Worm (Caenorhabditis elegans) whole organism, late embryonic: ENCODE measurements around the gene T03D8.6.

Source experiments
- C08G9.2 ChIP-seq: sonication (generic microtip); optimal IDR thresholded peaks from 2 replicates; lab custom pipeline; 2016; ENCODE audit warnings: mild to moderate bottlenecking, missing genetic modification characterization, moderate library complexity, missing compliant biosample characterization
- C38D4.7 ChIP-seq: fragments of 200-800 bp; sonication (Bioruptor generic); optimal IDR thresholded peaks from 2 replicates; lab custom pipeline; 2018; ENCODE audit warnings: mild to moderate bottlenecking, missing genetic modification characterization, moderate library complexity, missing compliant biosample characterization
- F13H6.1 ChIP-seq: sonication (generic microtip); optimal IDR thresholded peaks from 2 replicates; lab custom pipeline; 2016; ENCODE audit warnings: missing genetic modification characterization, missing compliant biosample characterization
- K02D7.2 ChIP-seq: sonication (generic microtip); optimal IDR thresholded peaks from 2 replicates; lab custom pipeline; 2017; ENCODE audit warnings: mild to moderate bottlenecking, missing genetic modification characterization, missing compliant biosample characterization
- K09A11.1 ChIP-seq: sonication (generic microtip); optimal IDR thresholded peaks from 2 replicates; lab custom pipeline; 2017; ENCODE audit warnings: antibody characterized with exemption, mild to moderate bottlenecking, missing genetic modification characterization, missing compliant biosample characterization; ENCODE audit not compliant: insufficient read depth
- T23F11.4 ChIP-seq: fragments of 200-800 bp; sonication (Bioruptor generic); optimal IDR thresholded peaks from 2 replicates; lab custom pipeline; 2018; ENCODE audit warnings: mild to moderate bottlenecking, missing genetic modification characterization, missing compliant biosample characterization
- Y22D7AL.16 ChIP-seq: sonication (generic microtip); optimal IDR thresholded peaks from 2 replicates; lab custom pipeline; 2016; ENCODE audit warnings: missing genetic modification characterization, missing compliant biosample characterization
- ama-1 ChIP-seq: fragments of 150-350 bp; optimal IDR thresholded peaks from 2 replicates; lab custom pipeline; 2014
- ceh-2 ChIP-seq: sonication (generic microtip); optimal IDR thresholded peaks from 2 replicates; lab custom pipeline; 2016; ENCODE audit warnings: missing genotype, missing genetic modification characterization, missing compliant biosample characterization
- ceh-24 ChIP-seq: sonication (generic microtip); optimal IDR thresholded peaks from 2 replicates; lab custom pipeline; 2016; ENCODE audit warnings: mild to moderate bottlenecking, missing genetic modification characterization, missing compliant biosample characterization
- ceh-30 ChIP-seq: fragments of 150-350 bp; optimal IDR thresholded peaks from 2 replicates; lab custom pipeline; 2014; ENCODE audit warnings: missing biosample characterization, missing genetic modification characterization
- ceh-31 ChIP-seq: sonication (generic microtip); optimal IDR thresholded peaks from 2 replicates; lab custom pipeline; 2016; ENCODE audit warnings: missing genetic modification characterization, missing compliant biosample characterization
- ceh-34 ChIP-seq: sonication (generic microtip); optimal IDR thresholded peaks from 2 replicates; lab custom pipeline; 2016; ENCODE audit warnings: mild to moderate bottlenecking, missing genetic modification characterization, missing compliant biosample characterization
- ceh-45 ChIP-seq: fragments of 200-800 bp; sonication (Bioruptor generic); IDR thresholded peaks from 2 replicates; pipeline ENCODE4 v1.3.6; 2022; ENCODE audit warnings: missing genetic modification reagents, missing genetic modification characterization, missing compliant biosample characterization
- dmd-4 ChIP-seq: sonication (generic microtip); optimal IDR thresholded peaks from 2 replicates; lab custom pipeline; 2016; ENCODE audit warnings: borderline replicate concordance, missing genetic modification characterization, missing compliant biosample characterization
- elt-2 ChIP-seq: sonication (generic microtip); optimal IDR thresholded peaks from 2 replicates; lab custom pipeline; 2016; ENCODE audit warnings: missing genetic modification reagents, missing genetic modification characterization, missing compliant biosample characterization
- ets-4 ChIP-seq: sonication (generic microtip); optimal IDR thresholded peaks from 2 replicates; lab custom pipeline; 2016; ENCODE audit warnings: missing genetic modification characterization, missing compliant biosample characterization
- eyg-1 ChIP-seq: sonication (generic microtip); optimal IDR thresholded peaks from 2 replicates; lab custom pipeline; 2016; ENCODE audit warnings: missing genotype, missing genetic modification characterization, missing compliant biosample characterization
- fkh-10 ChIP-seq: fragments of 150-350 bp; optimal IDR thresholded peaks from 2 replicates; lab custom pipeline; 2014; ENCODE audit warnings: missing biosample characterization, missing genetic modification reagents, missing genetic modification characterization
- gmeb-2 ChIP-seq: sonication (generic microtip); optimal IDR thresholded peaks from 2 replicates; lab custom pipeline; 2016; ENCODE audit warnings: missing genetic modification characterization, inconsistent platforms, missing compliant biosample characterization
- hlh-13 ChIP-seq: fragments of 200-800 bp; sonication (Bioruptor generic); optimal IDR thresholded peaks from 2 replicates; lab custom pipeline; 2018; ENCODE audit warnings: mild to moderate bottlenecking, missing genetic modification characterization, missing compliant biosample characterization
- hlh-30 ChIP-seq: sonication (generic microtip); optimal IDR thresholded peaks from 2 replicates; lab custom pipeline; 2017; ENCODE audit warnings: antibody characterized with exemption, missing genetic modification characterization, missing compliant biosample characterization; ENCODE audit not compliant: insufficient read depth
- lim-6 ChIP-seq: sonication (generic microtip); optimal IDR thresholded peaks from 2 replicates; lab custom pipeline; 2016; ENCODE audit warnings: missing genetic modification characterization, missing compliant biosample characterization
- lin-11 ChIP-seq: fragments of 200-800 bp; sonication (Bioruptor generic); optimal IDR thresholded peaks from 2 replicates; lab custom pipeline; 2018; ENCODE audit warnings: mild to moderate bottlenecking, missing genetic modification characterization, missing compliant biosample characterization
- madf-2 ChIP-seq: sonication (generic microtip); optimal IDR thresholded peaks from 2 replicates; lab custom pipeline; 2017; ENCODE audit warnings: missing genetic modification characterization, missing compliant biosample characterization
- mec-3 ChIP-seq: sonication (generic microtip); optimal IDR thresholded peaks from 2 replicates; lab custom pipeline; 2016; ENCODE audit warnings: borderline replicate concordance, missing genetic modification characterization, missing compliant biosample characterization
- nfya-1 ChIP-seq: sonication (generic microtip); optimal IDR thresholded peaks from 2 replicates; lab custom pipeline; 2017; ENCODE audit warnings: missing genetic modification characterization, mild to moderate bottlenecking, missing compliant biosample characterization, antibody characterized with exemption, moderate library complexity
- nhr-232 ChIP-seq: sonication (generic microtip); optimal IDR thresholded peaks from 2 replicates; lab custom pipeline; 2016; ENCODE audit warnings: missing genetic modification characterization, missing compliant biosample characterization
- odd-2 ChIP-seq: sonication (generic microtip); optimal IDR thresholded peaks from 2 replicates; lab custom pipeline; 2017; ENCODE audit warnings: antibody characterized with exemption, mild to moderate bottlenecking, missing genetic modification characterization, missing compliant biosample characterization
- pag-3 ChIP-seq: sonication (generic microtip); optimal IDR thresholded peaks from 2 replicates; lab custom pipeline; 2016; ENCODE audit warnings: missing compliant biosample characterization, missing genetic modification characterization, borderline replicate concordance
- pat-9 ChIP-seq: fragments of 200-800 bp; sonication (Bioruptor generic); optimal IDR thresholded peaks from 2 replicates; lab custom pipeline; 2018; ENCODE audit warnings: mild to moderate bottlenecking, missing genetic modification characterization, moderate library complexity, missing compliant biosample characterization
- pax-1 ChIP-seq: fragments of 150-350 bp; optimal IDR thresholded peaks from 2 replicates; lab custom pipeline; 2014; ENCODE audit warnings: missing biosample characterization, missing genetic modification characterization
- pha-2 ChIP-seq: sonication (generic microtip); optimal IDR thresholded peaks from 2 replicates; lab custom pipeline; 2017; ENCODE audit warnings: mild to moderate bottlenecking, missing genetic modification characterization, missing compliant biosample characterization
- pha-4 ChIP-seq: fragments of 150-350 bp; optimal IDR thresholded peaks from 2 replicates; lab custom pipeline; 2018; ENCODE audit warnings: missing biosample characterization, missing genetic modification reagents, missing genetic modification characterization
- pros-1 ChIP-seq: fragments of 150-350 bp; optimal IDR thresholded peaks from 2 replicates; lab custom pipeline; 2014; ENCODE audit warnings: missing biosample characterization, missing genetic modification reagents, missing genetic modification characterization
- ref-2 ChIP-seq: sonication (generic microtip); optimal IDR thresholded peaks from 2 replicates; lab custom pipeline; 2016; ENCODE audit warnings: missing genetic modification characterization, missing compliant biosample characterization
- rnt-1 ChIP-seq: sonication (generic microtip); optimal IDR thresholded peaks from 2 replicates; lab custom pipeline; 2016; ENCODE audit warnings: missing genetic modification characterization, missing compliant biosample characterization
- sdc-2 ChIP-seq: sonication (generic microtip); optimal IDR thresholded peaks from 2 replicates; lab custom pipeline; 2016; ENCODE audit warnings: missing genotype, missing genetic modification characterization, missing compliant biosample characterization
- sox-2 ChIP-seq: fragments of 200-800 bp; sonication (Bioruptor generic); IDR thresholded peaks from 2 replicates; pipeline ENCODE4 v1.3.6; 2022; ENCODE audit warnings: missing genetic modification reagents, missing genetic modification characterization, missing compliant biosample characterization
- sox-4 ChIP-seq: sonication (generic microtip); optimal IDR thresholded peaks from 2 replicates; lab custom pipeline; 2017; ENCODE audit warnings: mild to moderate bottlenecking, missing genetic modification characterization, inconsistent platforms, missing compliant biosample characterization
- tbx-2 ChIP-seq: sonication (generic microtip); optimal IDR thresholded peaks from 2 replicates; lab custom pipeline; 2016; ENCODE audit warnings: missing genetic modification characterization, missing compliant biosample characterization
- tbx-7 ChIP-seq: sonication (generic microtip); optimal IDR thresholded peaks from 2 replicates; lab custom pipeline; 2016; ENCODE audit warnings: missing genotype, missing genetic modification characterization, missing compliant biosample characterization
- ttx-3 ChIP-seq: sonication (generic microtip); optimal IDR thresholded peaks from 2 replicates; lab custom pipeline; 2016; ENCODE audit warnings: missing genetic modification reagents, missing genetic modification characterization, missing compliant biosample characterization
- unc-42 ChIP-seq: sonication (generic microtip); optimal IDR thresholded peaks from 2 replicates; lab custom pipeline; 2016; ENCODE audit warnings: missing genotype, missing genetic modification characterization, missing compliant biosample characterization
- unc-55 ChIP-seq: sonication (generic microtip); optimal IDR thresholded peaks from 2 replicates; lab custom pipeline; 2017; ENCODE audit warnings: missing biosample characterization, missing genetic modification reagents, missing genetic modification characterization
- unc-86 ChIP-seq: sonication (generic microtip); optimal IDR thresholded peaks from 2 replicates; lab custom pipeline; 2016; ENCODE audit warnings: missing genetic modification characterization, missing compliant biosample characterization
- zip-5 ChIP-seq: sonication (generic microtip); optimal IDR thresholded peaks from 2 replicates; lab custom pipeline; 2016; ENCODE audit warnings: missing genetic modification characterization, missing compliant biosample characterization
- ztf-16 ChIP-seq: sonication (generic microtip); optimal IDR thresholded peaks from 2 replicates; lab custom pipeline; 2017; ENCODE audit warnings: missing genetic modification characterization, missing compliant biosample characterization

The T03D8.6 gene

ce11 chrV:20861080-20861479, 41.0 kb upstream of the T03D8.6 start, which contains the start of gene try-4:
Gene try-4 (minus strand): TSS chrV:20861153.
- no peak for TF ChIP-seq ama-1
- no peak for TF ChIP-seq ztf-16 (tag; lab: Kevin White, UChicago)
- no peak for TF ChIP-seq rnt-1 (tag; lab: Kevin White, UChicago)
- TF ChIP-seq lim-6 = no peak
- no peak for TF ChIP-seq unc-55 (GFP tag; lab: Kevin White, UChicago)
- TF ChIP-seq K09A11.1 (tag; lab: Kevin White, UChicago) = no peak
- no peak for TF ChIP-seq ceh-45
- TF ChIP-seq pha-2 (tag; lab: Kevin White, UChicago) = no peak
- no peak for TF ChIP-seq ceh-24
- TF ChIP-seq, all 69 proteins: peak for 0

- TF ChIP-seq ref-2 (tag; lab: Kevin White, UChicago) (no peak), unc-42 (peak; percentile 39), pax-1 (no peak), elt-2 (tag; lab: Kevin White, UChicago) (peak; percentile 31)
Measured at ce11 chrV:20853581-20854161, 33.5 kb upstream of the T03D8.6 start, which contains the start of gene F31D4.5. Gene F31D4.5 (plus strand): TSS chrV:20854071.

- TF ChIP-seq C38D4.7 (GFP tag; lab: Kevin White, UChicago) = no peak
- TF ChIP-seq lim-6 = no peak
- TF ChIP-seq C08G9.2 (tag; lab: Kevin White, UChicago) = peak; percentile 50
- no peak for TF ChIP-seq lin-11 (tag; lab: Kevin White, UChicago)
- TF ChIP-seq gmeb-2 = no peak
- TF ChIP-seq K02D7.2 = no peak
- no peak for TF ChIP-seq mec-3 (tag; lab: Kevin White, UChicago)
- TF ChIP-seq madf-2 = no peak
- peak; percentile 37 for TF ChIP-seq nfya-1 (tag; lab: Kevin White, UChicago)
- no peak for TF ChIP-seq sox-4 (tag; lab: Kevin White, UChicago)
- no peak for TF ChIP-seq odd-2 (tag; lab: Kevin White, UChicago)
- no peak for TF ChIP-seq pat-9 (tag; lab: Kevin White, UChicago)
- TF ChIP-seq F13H6.1 (tag; lab: Kevin White, UChicago) = no peak
- TF ChIP-seq pag-3 = no peak
- no peak for TF ChIP-seq pha-4 (tag; lab: Kevin White, UChicago)
- TF ChIP-seq sdc-2 = no peak
- no peak for TF ChIP-seq ceh-2 (tag; lab: Kevin White, UChicago)
- TF ChIP-seq ztf-16 (tag; lab: Kevin White, UChicago) = peak; percentile 20
- TF ChIP-seq hlh-13 (GFP tag; lab: Kevin White, UChicago) = no peak
- no peak for TF ChIP-seq unc-86 (tag; lab: Kevin White, UChicago)
- TF ChIP-seq tbx-2 (tag; lab: Kevin White, UChicago) = peak; percentile 33
- no peak for TF ChIP-seq T23F11.4 (GFP tag; lab: Kevin White, UChicago)
- no peak for TF ChIP-seq nhr-232 (tag; lab: Kevin White, UChicago)
- TF ChIP-seq tbx-7 (tag; lab: Kevin White, UChicago) = no peak
- TF ChIP-seq dmd-4 (tag; lab: Kevin White, UChicago) = no peak
- no peak for TF ChIP-seq ceh-34 (tag; lab: Kevin White, UChicago)
- peak; percentile 9 for TF ChIP-seq elt-2 (tag; lab: Kevin White, UChicago)
- peak; percentile 31 for TF ChIP-seq Y22D7AL.16 (tag; lab: Kevin White, UChicago)
- no peak for TF ChIP-seq ceh-30 (tag; lab: Kevin White, UChicago)
- no peak for TF ChIP-seq ttx-3 (tag; lab: Kevin White, UChicago)
- TF ChIP-seq pha-2 (tag; lab: Kevin White, UChicago) = peak; percentile 74
- TF ChIP-seq unc-55 (GFP tag; lab: Kevin White, UChicago) = no peak
- no peak for TF ChIP-seq zip-5
- TF ChIP-seq fkh-10 (GFP tag; lab: Kevin White, UChicago) = no peak
- TF ChIP-seq eyg-1 (tag; lab: Kevin White, UChicago) = no peak
- TF ChIP-seq pros-1 (tag; lab: Kevin White, UChicago) = no peak
- TF ChIP-seq unc-42 = peak; percentile 73
- peak; percentile 52 for TF ChIP-seq ceh-31 (tag; lab: Kevin White, UChicago)
- no peak for TF ChIP-seq ets-4 (tag; lab: Kevin White, UChicago)
- no peak for TF ChIP-seq hlh-30 (tag; lab: Kevin White, UChicago)
- no peak for TF ChIP-seq sox-2
Measured at ce11 chrV:20851847-20852386, 31.8 kb upstream of the T03D8.6 start, which contains the start of gene ndua-1. Gene ndua-1 (minus strand): TSS chrV:20851897.
